Fruit fly (Drosophila melanogaster): ENCODE results near the gene Trmt112.

Trmt112 gene

DNA sequence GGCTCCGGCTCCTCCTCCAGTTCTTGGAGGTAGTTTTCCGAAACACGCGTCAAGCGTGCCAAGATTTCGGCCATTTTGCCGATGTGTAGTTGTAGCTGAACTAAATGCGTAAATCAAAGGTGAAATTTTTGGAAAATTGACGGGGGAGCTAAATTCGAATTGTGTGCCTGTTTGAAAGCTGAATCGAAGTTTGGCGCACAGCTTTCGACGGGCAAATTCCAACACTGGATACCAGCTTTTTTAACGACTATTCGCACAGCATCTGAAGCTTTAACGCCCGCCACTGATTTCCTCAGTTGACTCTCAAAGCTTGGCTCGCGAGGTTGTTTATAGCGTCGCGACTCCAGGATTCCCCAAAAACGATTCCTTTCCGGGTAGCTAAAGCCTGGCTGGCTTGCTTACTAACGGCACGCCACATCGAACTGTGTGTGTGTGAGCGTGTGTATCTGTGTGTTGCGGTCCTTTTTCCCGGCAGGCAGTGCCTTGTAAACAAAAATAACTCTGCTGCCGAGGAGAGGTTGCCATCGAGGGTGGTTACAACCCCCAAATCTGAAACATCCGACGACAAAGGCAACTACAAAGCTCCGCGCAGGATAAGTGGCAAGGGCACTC lies 6.6 kb downstream of the Trmt112 start, which contains the start of the genes CG10510 and CG10508 (continued):
- TF ChIP-seq Dp (GFP tag; optimal IDR thresholded peaks at IDR 0.05): peak; percentile 76
- TF ChIP-seq scrt (GFP tag; optimal IDR thresholded peaks at IDR 0.05): peak; percentile 37
- TF ChIP-seq bcd (GFP tag; optimal IDR thresholded peaks at IDR 0.05): no peak
- peak; percentile 41 for TF ChIP-seq Myb (GFP tag; optimal IDR thresholded peaks at IDR 0.05)
- peak; percentile 36; the same call in 1 of the 2 replicates for TF ChIP-seq seq (GFP tag; IDR thresholded peaks at IDR 0.05)
- TF ChIP-seq Hr3 (GFP tag; optimal IDR thresholded peaks at IDR 0.05): no peak
- no peak for TF ChIP-seq dmrt11E (tag; optimal IDR thresholded peaks at IDR 0.05)
- no peak for TF ChIP-seq CG8359 (GFP tag; optimal IDR thresholded peaks at IDR 0.05; ENCODE audit: borderline replicate concordance)
- TF ChIP-seq Deaf1 (tag; optimal IDR thresholded peaks at IDR 0.05): peak; percentile 69
- peak; percentile 34 for TF ChIP-seq Fer1 (GFP tag; optimal IDR thresholded peaks at IDR 0.05)
- TF ChIP-seq Nf-YC (tag; optimal IDR thresholded peaks at IDR 0.05): peak; percentile 22
- peak; percentile 83 for TF ChIP-seq E2f2 (GFP tag; IDR thresholded peaks at IDR 0.05)
- no peak for TF ChIP-seq Ravus (GFP tag; IDR thresholded peaks at IDR 0.05)
- no peak for TF ChIP-seq CG10565 (GFP tag; optimal IDR thresholded peaks at IDR 0.05)
- TF ChIP-seq CG18599 (GFP tag; optimal IDR thresholded peaks at IDR 0.05): peak; percentile 48
- TF ChIP-seq Mes4 (GFP tag; optimal IDR thresholded peaks at IDR 0.05): no peak
- no peak for TF ChIP-seq CG3163 (GFP tag; optimal IDR thresholded peaks at IDR 0.05)
- no peak for TF ChIP-seq stwl (tag; optimal IDR thresholded peaks at IDR 0.05)
- TF ChIP-seq CG15514 (GFP tag; optimal IDR thresholded peaks at IDR 0.05): peak; percentile 37
- peak; percentile 34 for TF ChIP-seq cg (GFP tag; optimal IDR thresholded peaks at IDR 0.05)
- TF ChIP-seq Poxn (GFP tag; IDR thresholded peaks at IDR 0.05): no peak
- TF ChIP-seq CG6765 (GFP tag; optimal IDR thresholded peaks at IDR 0.05): peak; percentile 13
- TF ChIP-seq slbo (GFP tag; IDR thresholded peaks at IDR 0.05): peak; percentile 9; the same call in 1 of the 2 replicates
- TF ChIP-seq dimm (GFP tag; IDR thresholded peaks at IDR 0.05): no peak
- TF ChIP-seq E2f1 (GFP tag; IDR thresholded peaks at IDR 0.05): no peak
- TF ChIP-seq Jarid2 (GFP tag; optimal IDR thresholded peaks at IDR 0.05): peak; percentile 55
- TF ChIP-seq CG6854 (GFP tag; optimal IDR thresholded peaks at IDR 0.05): no peak
- no peak for TF ChIP-seq Doc2 (GFP tag; IDR thresholded peaks at IDR 0.05)
- TF ChIP-seq Rfx (GFP tag; IDR thresholded peaks at IDR 0.05): peak; percentile 35; the same call in 1 of the 2 replicates
- no peak for TF ChIP-seq Oli (tag; optimal IDR thresholded peaks at IDR 0.05)
- TF ChIP-seq Hr78 (GFP tag; optimal IDR thresholded peaks at IDR 0.05): no peak
- TF ChIP-seq CG18476 (GFP tag; optimal IDR thresholded peaks at IDR 0.05): no peak
- no peak for TF ChIP-seq ssp (GFP tag; IDR thresholded peaks at IDR 0.05)
- no peak for TF ChIP-seq CG12659 (GFP tag; optimal IDR thresholded peaks at IDR 0.05)
- no peak for TF ChIP-seq ham (GFP tag; IDR thresholded peaks at IDR 0.05)
- no peak for TF ChIP-seq CG30020 (tag; optimal IDR thresholded peaks at IDR 0.05)
- TF ChIP-seq CG2875 (GFP tag; optimal IDR thresholded peaks at IDR 0.05): no peak
- no peak for TF ChIP-seq CG8290 (GFP tag; optimal IDR thresholded peaks at IDR 0.05)
- peak in 1 of 2 experiments; percentile 47 for TF ChIP-seq CG8290 (tag; optimal IDR thresholded peaks at IDR 0.05)
- no peak for TF ChIP-seq CG4617 (GFP tag; optimal IDR thresholded peaks at IDR 0.05; ENCODE audit: borderline replicate concordance)
- no peak for TF ChIP-seq CG11695 (GFP tag; IDR thresholded peaks at IDR 0.05)
- peak; percentile 2 for TF ChIP-seq CG10267 (tag; optimal IDR thresholded peaks at IDR 0.05)
- TF ChIP-seq Atf-2 (GFP tag; optimal IDR thresholded peaks at IDR 0.05): no peak
- no peak for TF ChIP-seq CG1603 (tag; optimal IDR thresholded peaks at IDR 0.05)
- no peak for TF ChIP-seq ci (GFP tag; IDR thresholded peaks at IDR 0.05)
- TF ChIP-seq CG32772 (GFP tag; IDR thresholded peaks at IDR 0.05): no peak
- TF ChIP-seq CG12744 (GFP tag; optimal IDR thresholded peaks at IDR 0.05): no peak
- TF ChIP-seq Ptx1 (GFP tag; IDR thresholded peaks at IDR 0.05): no peak
